Worm (Caenorhabditis elegans) whole organism, mixed stage, embryonic: Measurements from ENCODE around the gene hecd-1.

Experiments used
- blmp-1 ChIP-seq: fragments of 150-350 bp; optimal IDR thresholded peaks from 2 replicates; lab custom pipeline; 2014; ENCODE audit warnings: missing biosample characterization, missing genetic modification characterization
- ceh-39 ChIP-seq: fragments of 150-350 bp; optimal IDR thresholded peaks from 2 replicates; lab custom pipeline; 2014; ENCODE audit warnings: missing biosample characterization, missing genetic modification characterization
- ceh-43 ChIP-seq: fragments of 200-800 bp; sonication (Bioruptor generic); optimal IDR thresholded peaks from 2 replicates; lab custom pipeline; 2018; ENCODE audit warnings: mild to moderate bottlenecking, missing genetic modification characterization, moderate library complexity, missing compliant biosample characterization
- ceh-83 ChIP-seq: fragments of 200-800 bp; sonication (Bioruptor generic); optimal IDR thresholded peaks from 2 replicates; lab custom pipeline; 2018; ENCODE audit warnings: mild to moderate bottlenecking, missing genetic modification characterization, missing compliant biosample characterization
- ces-1 ChIP-seq: fragments of 150-350 bp; optimal IDR thresholded peaks from 2 replicates; lab custom pipeline; 2014; ENCODE audit warnings: missing biosample characterization, missing genetic modification reagents, missing genetic modification characterization
- drap-1 ChIP-seq: fragments of 200-800 bp; sonication (Bioruptor generic); optimal IDR thresholded peaks from 3 replicates; lab custom pipeline; 2018; ENCODE audit warnings: mild to moderate bottlenecking, missing genetic modification characterization, missing compliant biosample characterization
- elt-3 ChIP-seq: fragments of 150-350 bp; optimal IDR thresholded peaks from 2 replicates; lab custom pipeline; 2014; ENCODE audit warnings: missing biosample characterization, missing genetic modification characterization
- ham-2 ChIP-seq: fragments of 200-800 bp; sonication (Bioruptor generic); optimal IDR thresholded peaks from 2 replicates; lab custom pipeline; 2018; ENCODE audit warnings: mild to moderate bottlenecking, missing genetic modification characterization, missing compliant biosample characterization
- hlh-1 ChIP-seq: fragments of 150-350 bp; optimal IDR thresholded peaks from 2 replicates; lab custom pipeline; 2014; ENCODE audit warnings: missing biosample characterization, missing genetic modification reagents, missing genetic modification characterization
- lsy-2 ChIP-seq: fragments of 150-350 bp; optimal IDR thresholded peaks from 2 replicates; lab custom pipeline; 2014; ENCODE audit warnings: missing biosample characterization, missing genetic modification characterization
- mab-5 ChIP-seq: fragments of 150-350 bp; optimal IDR thresholded peaks from 2 replicates; lab custom pipeline; 2014; ENCODE audit warnings: missing biosample characterization, missing genetic modification characterization
- mep-1 ChIP-seq: fragments of 150-350 bp; optimal IDR thresholded peaks from 2 replicates; lab custom pipeline; 2017; ENCODE audit warnings: missing biosample characterization, missing genetic modification reagents, missing genetic modification characterization, inconsistent platforms
- mls-2 ChIP-seq: sonication (generic microtip); optimal IDR thresholded peaks from 2 replicates; lab custom pipeline; 2016; ENCODE audit warnings: mild to moderate bottlenecking, missing genetic modification characterization, moderate library complexity, missing compliant biosample characterization
- nhr-12 ChIP-seq: fragments of 150-350 bp; optimal IDR thresholded peaks from 2 replicates; lab custom pipeline; 2014; ENCODE audit warnings: missing biosample characterization, missing genetic modification characterization
- nhr-2 ChIP-seq: fragments of 150-350 bp; optimal IDR thresholded peaks from 2 replicates; lab custom pipeline; 2014; ENCODE audit warnings: missing biosample characterization, missing genetic modification characterization
- nhr-237 ChIP-seq: fragments of 150-350 bp; optimal IDR thresholded peaks from 2 replicates; lab custom pipeline; 2014; ENCODE audit warnings: missing biosample characterization, missing genetic modification characterization
- nhr-28 ChIP-seq: fragments of 150-350 bp; optimal IDR thresholded peaks from 2 replicates; lab custom pipeline; 2014; ENCODE audit warnings: missing biosample characterization, missing genetic modification characterization
- nhr-76 ChIP-seq: sonication (generic microtip); optimal IDR thresholded peaks from 2 replicates; lab custom pipeline; 2017; ENCODE audit warnings: missing biosample characterization, missing genetic modification characterization
- pha-4 ChIP-seq: fragments of 150-350 bp; optimal IDR thresholded peaks from 2 replicates; lab custom pipeline; 2018; ENCODE audit warnings: missing biosample characterization, missing genetic modification reagents, missing genetic modification characterization
- sem-2 ChIP-seq: fragments of 200-800 bp; sonication (Bioruptor generic); optimal IDR thresholded peaks from 2 replicates; lab custom pipeline; 2018; ENCODE audit warnings: mild to moderate bottlenecking, missing genetic modification characterization, missing compliant biosample characterization
- snpc-4 ChIP-seq: fragments of 150-350 bp; optimal IDR thresholded peaks from 2 replicates; lab custom pipeline; 2014; ENCODE audit warnings: missing biosample characterization, missing genetic modification characterization
- sptf-1 ChIP-seq: sonication (generic microtip); optimal IDR thresholded peaks from 2 replicates; lab custom pipeline; 2017; ENCODE audit warnings: mild to moderate bottlenecking, missing genetic modification characterization, moderate library complexity, missing compliant biosample characterization
- tbx-8 ChIP-seq: fragments of 200-800 bp; sonication (Bioruptor generic); optimal IDR thresholded peaks from 2 replicates; lab custom pipeline; 2018; ENCODE audit warnings: mild to moderate bottlenecking, missing genetic modification characterization, moderate library complexity, missing compliant biosample characterization
- unc-120 ChIP-seq: sonication (generic microtip); optimal IDR thresholded peaks from 2 replicates; lab custom pipeline; 2017; ENCODE audit warnings: missing genetic modification characterization, missing compliant biosample characterization; ENCODE audit not compliant: poor library complexity, severe bottlenecking
- unc-39 ChIP-seq: fragments of 150-350 bp; optimal IDR thresholded peaks from 2 replicates; lab custom pipeline; 2014; ENCODE audit warnings: missing biosample characterization, missing genetic modification characterization
- unc-62 ChIP-seq: fragments of 150-350 bp; optimal IDR thresholded peaks from 2 replicates; lab custom pipeline; 2014; ENCODE audit warnings: missing biosample characterization, missing genetic modification reagents, missing genetic modification characterization
- ztf-11 ChIP-seq: fragments of 150-350 bp; optimal IDR thresholded peaks from 2 replicates; lab custom pipeline; 2014; ENCODE audit warnings: missing biosample characterization, missing genetic modification characterization

The hecd-1 gene

DNA sequence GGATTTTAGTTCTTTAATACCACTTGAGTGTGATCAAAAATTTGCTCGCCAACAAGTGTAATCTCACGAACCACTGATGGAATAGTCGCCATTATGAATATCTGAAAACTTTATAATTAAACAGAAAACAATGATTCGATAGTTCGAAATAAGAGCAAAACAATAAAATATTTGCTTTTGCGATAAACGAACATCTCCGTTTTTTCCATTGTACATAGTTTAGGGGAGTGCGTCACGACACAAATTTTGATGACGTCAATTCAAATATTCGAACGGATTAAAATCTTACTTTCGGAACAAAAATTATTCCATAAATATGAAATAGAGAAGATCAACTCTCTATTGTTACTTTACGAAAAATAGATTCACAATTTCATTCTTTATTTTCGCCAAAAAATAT is 10.5 kb downstream of the hecd-1 start, which contains the start of gene mutd-1:
Gene mutd-1 (minus strand): TSS at position 101 of the 400 bp plus-strand sequence.
- TF ChIP-seq nhr-28 (tag; lab: Kevin White, UChicago) (no peak), hlh-1 (tag; lab: Kevin White, UChicago) (no peak), ces-1 (GFP tag; lab: Kevin White, UChicago) (no peak), sem-2 (GFP tag; lab: Kevin White, UChicago) (no peak), drap-1 (GFP tag; lab: Kevin White, UChicago) (no peak), nhr-2 (tag; lab: Kevin White, UChicago) (no peak), ztf-11 (no peak), nhr-12 (tag; lab: Kevin White, UChicago) (no peak), sptf-1 (tag; lab: Kevin White, UChicago) (no peak), ham-2 (GFP tag; lab: Kevin White, UChicago) (no peak), nhr-76 (tag; lab: Kevin White, UChicago) (no peak)

DNA sequence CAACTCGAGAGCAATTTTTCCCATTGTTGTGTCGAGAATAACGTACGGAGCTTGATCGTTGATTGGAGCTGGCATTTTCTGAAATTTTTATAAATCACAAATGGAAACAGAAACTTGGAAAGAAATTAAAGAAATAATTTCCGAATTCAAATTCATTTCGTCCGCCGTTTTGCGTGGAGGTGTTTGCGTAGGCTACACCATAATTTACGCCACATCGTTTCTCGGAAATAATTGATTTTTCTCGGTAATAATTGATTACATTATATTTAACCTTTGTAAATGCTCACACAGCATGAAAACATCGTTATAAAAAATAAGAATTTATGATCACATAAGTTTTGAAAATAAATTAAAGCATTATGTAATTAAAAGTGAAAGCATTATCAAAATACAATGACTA is 11.4 kb downstream of the hecd-1 start, which contains the start of gene cyn-12:
Gene cyn-12 (minus strand): TSS at position 78 of the 400 bp plus-strand sequence.
- TF ChIP-seq ceh-83 (GFP tag; lab: Kevin White, UChicago) (peak; percentile 5), nhr-76 (tag; lab: Kevin White, UChicago) (no peak), nhr-28 (tag; lab: Kevin White, UChicago) (no peak), ceh-43 (GFP tag; lab: Kevin White, UChicago) (no peak), sptf-1 (tag; lab: Kevin White, UChicago) (no peak), blmp-1 (no peak), ces-1 (GFP tag; lab: Kevin White, UChicago) (peak; percentile 92), pha-4 (tag; lab: Kevin White, UChicago) (no peak), mab-5 (tag; lab: Kevin White, UChicago) (no peak), unc-120 (tag; lab: Kevin White, UChicago) (no peak), mls-2 (tag; lab: Kevin White, UChicago) (no peak), unc-39 (tag; lab: Kevin White, UChicago) (no peak), ztf-11 (no peak), unc-62 (GFP tag; lab: Kevin White, UChicago) (no peak)

DNA sequence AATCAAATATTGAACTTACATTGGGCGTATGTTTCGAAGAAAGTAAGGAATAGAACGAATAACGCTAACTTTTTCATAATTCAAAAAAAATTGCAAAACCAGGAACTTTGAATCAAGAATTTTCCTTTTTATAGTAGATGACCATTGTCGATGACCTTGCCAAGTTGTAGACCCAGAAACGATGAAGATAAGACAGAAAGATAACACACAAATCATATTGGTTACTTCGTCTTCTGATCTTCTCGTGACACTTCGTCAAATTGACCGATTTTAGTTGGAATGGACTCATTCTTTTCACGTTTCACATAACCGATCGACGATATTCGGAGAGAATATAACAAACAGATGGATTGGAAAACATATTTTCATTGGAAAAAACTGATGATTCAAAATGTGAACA is 12.7 kb downstream of the hecd-1 start, which contains the start of gene grsp-3:
Gene grsp-3 (minus strand): TSS at position 149 of the 400 bp plus-strand sequence.
- TF ChIP-seq drap-1 (GFP tag; lab: Kevin White, UChicago): no peak
- TF ChIP-seq, all 35 proteins: peak for 0

DNA sequence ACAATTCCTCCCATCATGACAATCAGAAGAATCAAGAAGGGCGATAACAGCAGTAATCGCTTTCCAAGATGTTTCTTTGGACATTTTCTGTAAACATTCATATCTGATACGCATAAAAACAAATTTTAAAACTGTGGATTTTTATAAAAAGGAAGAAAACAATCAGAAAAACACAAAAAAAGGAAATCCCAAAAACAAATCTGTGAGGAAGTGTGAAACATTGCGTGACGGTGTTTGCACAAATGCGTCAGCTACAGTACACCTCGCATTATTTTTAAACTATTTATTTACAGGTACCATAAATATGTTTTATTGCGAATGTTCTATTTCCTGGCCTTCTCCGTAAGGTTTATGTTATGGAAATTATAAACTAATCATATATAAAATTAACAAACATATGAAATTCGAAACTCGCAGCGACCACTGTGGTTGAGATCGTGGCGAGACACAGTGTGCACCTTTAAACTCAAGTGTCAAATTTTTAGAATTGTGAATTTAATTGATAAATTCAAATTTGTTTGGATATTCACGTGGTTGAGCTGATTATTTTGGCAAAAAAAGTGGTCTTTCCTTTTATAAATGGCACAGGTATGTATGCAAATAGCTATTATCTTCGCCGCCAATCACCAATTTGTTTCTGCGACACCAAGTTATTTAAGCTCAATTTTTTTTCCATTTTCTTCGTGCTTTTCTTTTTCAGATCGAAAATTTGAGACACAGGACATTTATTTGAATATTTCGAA is 23.0 kb downstream of the hecd-1 start, which contains the start of the genes C34D4.10 and str-48:
Gene C34D4.10 (minus strand): TSS at position 101 of the 743 bp plus-strand sequence.
Gene str-48 (plus strand): TSS at position 693 of the 743 bp plus-strand sequence.
- no peak for TF ChIP-seq sem-2 (GFP tag; lab: Kevin White, UChicago)
- TF ChIP-seq lsy-2 (tag; lab: Kevin White, UChicago): no peak
- no peak for TF ChIP-seq elt-3 (tag; lab: Kevin White, UChicago)
- TF ChIP-seq nhr-12 (tag; lab: Kevin White, UChicago): no peak
- no peak for TF ChIP-seq tbx-8 (GFP tag; lab: Kevin White, UChicago)

DNA sequence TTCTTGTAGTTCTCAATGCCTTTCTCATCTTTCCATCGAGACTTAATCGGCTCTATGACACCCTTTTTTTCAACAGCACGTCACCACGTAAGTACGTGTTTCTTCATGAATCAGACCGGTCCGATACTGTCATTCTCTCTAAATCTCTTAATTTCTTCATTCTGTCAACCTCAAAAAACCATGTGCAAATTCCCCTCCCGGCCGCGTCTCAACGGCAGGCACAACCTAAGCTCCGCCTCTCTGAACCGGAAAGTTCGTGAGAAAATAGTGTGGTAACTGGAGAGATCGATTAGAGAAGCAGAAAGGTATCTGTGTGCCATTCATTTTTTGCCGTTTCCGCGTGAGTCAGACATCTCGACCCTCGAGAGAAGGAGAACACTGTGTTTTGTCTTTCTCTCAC is 29.9 kb downstream of the hecd-1 start, which contains the start of gene nas-8:
Gene nas-8 (plus strand): TSS at position 301 of the 400 bp plus-strand sequence.
- TF ChIP-seq nhr-28 (tag; lab: Kevin White, UChicago) (no peak), nhr-237 (tag; lab: Kevin White, UChicago) (no peak), drap-1 (GFP tag; lab: Kevin White, UChicago) (no peak), ztf-11 (no peak), nhr-12 (tag; lab: Kevin White, UChicago) (no peak), ceh-39 (tag; lab: Kevin White, UChicago) (no peak), nhr-76 (tag; lab: Kevin White, UChicago) (no peak), sptf-1 (tag; lab: Kevin White, UChicago) (no peak), ces-1 (GFP tag; lab: Kevin White, UChicago) (no peak), snpc-4 (tag; lab: Kevin White, UChicago) (no peak), mep-1 (tag; lab: Kevin White, UChicago) (no peak), elt-3 (tag; lab: Kevin White, UChicago) (no peak), blmp-1 (no peak), mls-2 (tag; lab: Kevin White, UChicago) (no peak), unc-120 (tag; lab: Kevin White, UChicago) (no peak), tbx-8 (GFP tag; lab: Kevin White, UChicago) (no peak)
